Fruit fly (Drosophila melanogaster) whole organism, embryonic: ENCODE results near the gene CG10581.

Experiments
- Atf-2 ChIP-seq: fragments of 200-800 bp; sonication (Bioruptor generic); optimal IDR thresholded peaks from 2 replicates; lab custom pipeline; 2016; ENCODE audit warnings: missing biosample characterization, missing genetic modification characterization
- Atf3 ChIP-seq: fragments of 200-800 bp; sonication (Bioruptor generic); optimal IDR thresholded peaks from 3 replicates; lab custom pipeline; 2016; ENCODE audit warnings: missing biosample characterization, missing genetic modification characterization
- CG10431 ChIP-seq: fragments of 200-800 bp; sonication (Bioruptor generic); optimal IDR thresholded peaks from 3 replicates; lab custom pipeline; 2018; ENCODE audit warnings: missing biosample characterization, mild to moderate bottlenecking, missing genetic modification characterization
- CG10654 ChIP-seq: fragments of 200-800 bp; sonication (Bioruptor generic); optimal IDR thresholded peaks from 2 replicates; lab custom pipeline; 2016; ENCODE audit warnings: missing biosample characterization, missing genetic modification characterization
- CG11696 ChIP-seq: fragments of 200-800 bp; sonication (Bioruptor generic); IDR thresholded peaks from 2 replicates; pipeline ENCODE4 v1.3.6; 2022; ENCODE audit warnings: missing biosample characterization, missing genetic modification characterization
- CG12236 ChIP-seq: fragments of 200-800 bp; sonication (Bioruptor generic); optimal IDR thresholded peaks from 2 replicates; lab custom pipeline; 2016; ENCODE audit warnings: missing biosample characterization, missing genetic modification characterization
- CG12769 ChIP-seq: fragments of 200-800 bp; sonication (Bioruptor generic); optimal IDR thresholded peaks from 2 replicates; lab custom pipeline; 2019; ENCODE audit warnings: missing biosample characterization, mild to moderate bottlenecking, missing genetic modification characterization, moderate library complexity
- CG14050 ChIP-seq: fragments of 200-800 bp; sonication (Bioruptor generic); IDR thresholded peaks from 3 replicates; pipeline ENCODE4 v1.3.6; 2022; ENCODE audit warnings: missing biosample characterization, missing genetic modification characterization
- CG17186 ChIP-seq: fragments of 200-800 bp; sonication (Bioruptor generic); optimal IDR thresholded peaks from 3 replicates; lab custom pipeline; 2017; ENCODE audit warnings: missing biosample characterization, missing genetic modification reagents, missing genetic modification characterization
- CG2875 ChIP-seq: fragments of 200-800 bp; sonication (Bioruptor generic); optimal IDR thresholded peaks from 2 replicates; lab custom pipeline; 2017; ENCODE audit warnings: missing biosample characterization, mild to moderate bottlenecking, missing genetic modification characterization, missing genetic modification reagents
- CG2889 ChIP-seq: fragments of 200-800 bp; sonication (Bioruptor generic); IDR thresholded peaks from 3 replicates; pipeline ENCODE4 v1.3.6; 2022; ENCODE audit warnings: missing biosample characterization, missing genetic modification characterization
- CG31365 ChIP-seq: fragments of 200-800 bp; sonication (Bioruptor generic); optimal IDR thresholded peaks from 2 replicates; lab custom pipeline; 2018; ENCODE audit warnings: missing biosample characterization, mild to moderate bottlenecking, missing genetic modification characterization
- CG31388 ChIP-seq: fragments of 200-800 bp; sonication (Bioruptor generic); optimal IDR thresholded peaks from 2 replicates; lab custom pipeline; 2016; ENCODE audit warnings: missing biosample characterization, missing genetic modification characterization
- CG34422 ChIP-seq: fragments of 200-800 bp; sonication (Bioruptor generic); IDR thresholded peaks from 3 replicates; pipeline ENCODE4 v1.3.6; 2022; ENCODE audit warnings: missing biosample characterization, missing genetic modification characterization
- CG4328 ChIP-seq: fragments of 200-800 bp; sonication (Bioruptor generic); optimal IDR thresholded peaks from 3 replicates; lab custom pipeline; 2017; ENCODE audit warnings: missing biosample characterization, missing genetic modification reagents, missing genetic modification characterization
- CG4404 ChIP-seq: fragments of 200-800 bp; sonication (Bioruptor generic); IDR thresholded peaks from 2 replicates; pipeline ENCODE4 v1.3.6; 2022; ENCODE audit warnings: missing biosample characterization, missing genetic modification characterization
- CG4820 ChIP-seq: fragments of 200-800 bp; sonication (Bioruptor generic); optimal IDR thresholded peaks from 3 replicates; lab custom pipeline; 2016; ENCODE audit warnings: missing biosample characterization, missing genetic modification characterization
- CG5180 ChIP-seq: fragments of 200-800 bp; sonication (Bioruptor generic); optimal IDR thresholded peaks from 3 replicates; lab custom pipeline; 2017; ENCODE audit warnings: missing biosample characterization, missing genetic modification characterization, mild to moderate bottlenecking, moderate library complexity, missing genetic modification reagents
- CG5953 ChIP-seq: fragments of 200-800 bp; sonication (Bioruptor generic); IDR thresholded peaks from 2 replicates; pipeline ENCODE4 v1.3.6; 2022; ENCODE audit warnings: missing biosample characterization, missing genetic modification characterization
- CG7271 ChIP-seq: fragments of 200-800 bp; sonication (Bioruptor generic); optimal IDR thresholded peaks from 2 replicates; lab custom pipeline; 2018; ENCODE audit warnings: missing biosample characterization, mild to moderate bottlenecking, missing genetic modification characterization, moderate library complexity
- CG7745 ChIP-seq: fragments of 200-800 bp; sonication (Bioruptor generic); optimal IDR thresholded peaks from 2 replicates; lab custom pipeline; 2018; ENCODE audit warnings: missing biosample characterization, mild to moderate bottlenecking, missing genetic modification characterization, moderate library complexity
- CG8281 ChIP-seq: fragments of 200-800 bp; sonication (Bioruptor generic); optimal IDR thresholded peaks from 2 replicates; lab custom pipeline; 2018; ENCODE audit warnings: missing biosample characterization, mild to moderate bottlenecking, missing genetic modification characterization, moderate library complexity
- CG8765 ChIP-seq: fragments of 200-800 bp; sonication (Bioruptor generic); IDR thresholded peaks from 2 replicates; pipeline ENCODE4 v1.3.6; 2022; ENCODE audit warnings: missing biosample characterization, missing genetic modification characterization
- CG8944 ChIP-seq: fragments of 200-800 bp; sonication (Bioruptor generic); optimal IDR thresholded peaks from 3 replicates; lab custom pipeline; 2016; ENCODE audit warnings: missing biosample characterization, missing genetic modification characterization
- CG9876 ChIP-seq: fragments of 200-800 bp; sonication (Bioruptor generic); optimal IDR thresholded peaks from 2 replicates; lab custom pipeline; 2016; ENCODE audit warnings: missing biosample characterization, missing genetic modification characterization
- Chrac-16 ChIP-seq: fragments of 200-800 bp; sonication (Bioruptor generic); optimal IDR thresholded peaks from 3 replicates; lab custom pipeline; 2016; ENCODE audit warnings: missing biosample characterization, missing genetic modification characterization
- D19B ChIP-seq: fragments of 200-800 bp; sonication (Bioruptor generic); optimal IDR thresholded peaks from 2 replicates; lab custom pipeline; 2017; ENCODE audit warnings: missing biosample characterization, mild to moderate bottlenecking, missing genetic modification characterization
- Dek ChIP-seq: fragments of 200-800 bp; sonication (Bioruptor generic); optimal IDR thresholded peaks from 3 replicates; lab custom pipeline; 2019; ENCODE audit warnings: missing biosample characterization, mild to moderate bottlenecking, missing genetic modification characterization, moderate library complexity
- Fer1 ChIP-seq: fragments of 200-800 bp; sonication (Bioruptor generic); optimal IDR thresholded peaks from 2 replicates; lab custom pipeline; 2017; ENCODE audit warnings: missing biosample characterization, mild to moderate bottlenecking, missing genetic modification characterization
- Jarid2 ChIP-seq: fragments of 200-800 bp; sonication (Bioruptor generic); optimal IDR thresholded peaks from 3 replicates; lab custom pipeline; 2017; ENCODE audit warnings: mild to moderate bottlenecking, missing biosample characterization, missing genetic modification reagents, missing genetic modification characterization
- MESR4 ChIP-seq: fragments of 200-800 bp; sonication (Bioruptor generic); optimal IDR thresholded peaks from 2 replicates; lab custom pipeline; 2018; ENCODE audit warnings: missing biosample characterization, mild to moderate bottlenecking, missing genetic modification characterization, moderate library complexity
- bab2 ChIP-seq: fragments of 200-800 bp; sonication (Bioruptor generic); optimal IDR thresholded peaks from 2 replicates; lab custom pipeline; 2016; ENCODE audit warnings: missing biosample characterization, missing genetic modification characterization
- chm ChIP-seq: fragments of 200-800 bp; sonication (Bioruptor generic); IDR thresholded peaks from 2 replicates; pipeline ENCODE4 v1.3.6; 2022; ENCODE audit warnings: missing biosample characterization, missing genetic modification characterization
- cwo ChIP-seq: fragments of 200-800 bp; sonication (Bioruptor generic); optimal IDR thresholded peaks from 3 replicates; lab custom pipeline; 2017; ENCODE audit warnings: missing biosample characterization, missing genetic modification characterization, mild to moderate bottlenecking, moderate library complexity, missing genetic modification reagents
- dati ChIP-seq: fragments of 200-800 bp; sonication (Bioruptor generic); IDR thresholded peaks from 2 replicates; pipeline ENCODE4 v1.3.6; 2022; ENCODE audit warnings: missing biosample characterization, missing genetic modification characterization
- fu2 ChIP-seq: fragments of 200-800 bp; sonication (Bioruptor generic); optimal IDR thresholded peaks from 2 replicates; lab custom pipeline; 2016; ENCODE audit warnings: missing biosample characterization, missing genetic modification characterization
- ham ChIP-seq: fragments of 200-800 bp; sonication (Bioruptor generic); IDR thresholded peaks from 2 replicates; pipeline ENCODE4 v1.3.6; 2022; ENCODE audit warnings: missing biosample characterization, missing genetic modification characterization
- hth ChIP-seq: fragments of >200 bp; optimal IDR thresholded peaks from 2 replicates; lab custom pipeline; 2017; ENCODE audit warnings: inconsistent platforms
- kni ChIP-seq: fragments of 200-800 bp; sonication (Bioruptor generic); optimal IDR thresholded peaks from 3 replicates; lab custom pipeline; 2017; ENCODE audit warnings: mild to moderate bottlenecking, missing biosample characterization, missing genetic modification reagents, missing genetic modification characterization
- lilli ChIP-seq: fragments of 200-800 bp; sonication (Bioruptor generic); optimal IDR thresholded peaks from 3 replicates; lab custom pipeline; 2016; ENCODE audit warnings: missing biosample characterization, missing genetic modification characterization
- peb ChIP-seq: fragments of 200-800 bp; sonication (Bioruptor generic); IDR thresholded peaks from 2 replicates; pipeline ENCODE4 v1.3.6; 2022; ENCODE audit warnings: missing biosample characterization, missing genetic modification characterization
- psq ChIP-seq: fragments of 200-800 bp; sonication (Bioruptor generic); optimal IDR thresholded peaks from 2 replicates; lab custom pipeline; 2017; ENCODE audit warnings: missing biosample characterization, missing genetic modification characterization
- rib ChIP-seq: fragments of 200-800 bp; sonication (Bioruptor generic); IDR thresholded peaks from 2 replicates; pipeline ENCODE4 v1.3.6; 2022; ENCODE audit warnings: missing biosample characterization, missing genetic modification characterization
- ro ChIP-seq: fragments of 200-800 bp; sonication (Bioruptor generic); IDR thresholded peaks from 2 replicates; pipeline ENCODE4 v1.3.6; 2022; ENCODE audit warnings: missing biosample characterization, missing genetic modification characterization
- scrt ChIP-seq: fragments of 200-800 bp; sonication (Bioruptor generic); optimal IDR thresholded peaks from 2 replicates; lab custom pipeline; 2018; ENCODE audit warnings: missing biosample characterization, mild to moderate bottlenecking, missing genetic modification characterization, moderate library complexity
- sens-2 ChIP-seq: fragments of 200-800 bp; sonication (Bioruptor generic); IDR thresholded peaks from 2 replicates; pipeline ENCODE4 v1.3.6; 2022; ENCODE audit warnings: missing biosample characterization, missing genetic modification characterization
- seq ChIP-seq: fragments of 200-800 bp; sonication (Bioruptor generic); IDR thresholded peaks from 2 replicates; pipeline ENCODE4 v1.3.6; 2022; ENCODE audit warnings: missing biosample characterization, missing genetic modification characterization
- slou ChIP-seq: fragments of 200-800 bp; sonication (Bioruptor generic); optimal IDR thresholded peaks from 3 replicates; lab custom pipeline; 2016; ENCODE audit warnings: missing biosample characterization, missing genetic modification characterization
- stwl ChIP-seq: fragments of 200-800 bp; sonication (Bioruptor generic); optimal IDR thresholded peaks from 3 replicates; lab custom pipeline; 2018; ENCODE audit warnings: missing biosample characterization, mild to moderate bottlenecking, missing genetic modification characterization, moderate library complexity
- sug ChIP-seq: fragments of 200-800 bp; optimal IDR thresholded peaks from 2 replicates; lab custom pipeline; 2019; ENCODE audit warnings: missing biosample characterization, mild to moderate bottlenecking, missing genetic modification characterization, moderate library complexity
- tin ChIP-seq: fragments of 200-800 bp; sonication (Bioruptor generic); optimal IDR thresholded peaks from 3 replicates; lab custom pipeline; 2016; ENCODE audit warnings: missing biosample characterization, missing genetic modification characterization
- wor ChIP-seq: fragments of 200-800 bp; sonication (Bioruptor generic); IDR thresholded peaks from 2 replicates; pipeline ENCODE4 v1.3.6; 2022; ENCODE audit warnings: missing biosample characterization, missing genetic modification characterization

Gene CG10581

DNA sequence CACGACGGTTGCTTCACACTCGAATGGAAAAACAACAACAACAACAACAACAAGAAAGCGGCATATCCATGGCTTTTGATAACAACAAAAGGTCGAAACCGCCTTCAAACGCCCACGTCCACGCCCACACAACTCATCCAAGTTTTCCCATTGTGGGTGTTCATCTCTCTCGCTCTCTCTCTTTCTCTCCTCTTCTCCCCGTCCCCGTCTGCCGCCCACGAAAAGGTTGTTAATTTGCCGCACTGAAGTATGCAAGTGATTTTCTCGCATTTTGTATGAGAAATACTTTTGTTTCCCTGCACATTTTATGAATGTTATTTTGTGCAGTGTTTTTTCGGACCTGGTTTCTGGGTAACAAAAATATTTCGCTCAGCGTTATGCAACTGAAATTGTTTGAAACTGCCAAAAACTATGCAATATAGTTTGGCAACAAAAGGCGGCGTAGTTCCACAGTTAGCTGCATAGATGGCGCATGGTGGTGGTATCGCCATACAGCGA is 15.5 kb upstream of the CG10581 start (continued):
- TF ChIP-seq CG14050 (GFP tag; lab: Robert Waterston, UW) (no peak), CG31365 (tag; lab: Kevin White, UChicago) (peak; percentile 27), scrt (GFP tag; lab: Kevin White, UChicago) (no peak), CG4404 (GFP tag; lab: Robert Waterston, UW) (no peak), bab2 (GFP tag; lab: Kevin White, UChicago) (peak; percentile 17), stwl (tag; lab: Kevin White, UChicago) (peak; percentile 36), CG4820 (GFP tag; lab: Kevin White, UChicago) (no peak), CG8281 (tag; lab: Kevin White, UChicago) (no peak), Dek (tag; lab: Kevin White, UChicago) (peak; percentile 51), Fer1 (GFP tag; lab: Kevin White, UChicago) (peak; percentile 12), ro (GFP tag; lab: Robert Waterston, UW) (no peak), ham (no peak), CG12236 (GFP tag; lab: Kevin White, UChicago) (no peak), peb (GFP tag; lab: Robert Waterston, UW) (no peak), CG8944 (GFP tag; lab: Kevin White, UChicago) (no peak), CG8765 (GFP tag; lab: Robert Waterston, UW) (no peak), psq (GFP tag; lab: Kevin White, UChicago) (peak; percentile 21), CG11696 (GFP tag; lab: Robert Waterston, UW) (no peak), hth (lab: Kevin White, UChicago) (no peak), Atf-2 (GFP tag; lab: Kevin White, UChicago) (no peak), CG4328 (GFP tag; lab: Kevin White, UChicago) (no peak), chm (GFP tag; lab: Robert Waterston, UW) (peak; percentile 77), CG7271 (tag; lab: Kevin White, UChicago) (no peak), CG12769 (tag; lab: Kevin White, UChicago) (peak; percentile 90), rib (GFP tag; lab: Robert Waterston, UW) (no peak), CG2875 (GFP tag; lab: Kevin White, UChicago) (no peak), Jarid2 (peak; percentile 51), CG2889 (GFP tag; lab: Robert Waterston, UW) (no peak), kni (GFP tag; lab: Kevin White, UChicago) (peak; percentile 72), wor (GFP tag; lab: Robert Waterston, UW) (no peak), tin (GFP tag; lab: Kevin White, UChicago) (no peak), CG10654 (no peak), sug (tag; lab: Kevin White, UChicago) (peak; percentile 27), CG31388 (GFP tag; lab: Kevin White, UChicago) (no peak), fu2 (GFP tag; lab: Kevin White, UChicago) (no peak), CG7745 (tag; lab: Kevin White, UChicago) (no peak), cwo (GFP tag; lab: Kevin White, UChicago) (no peak), CG34422 (GFP tag; lab: Robert Waterston, UW) (0 out of 3 replicates have a peak, but pooled peaks have one; percentile 25), sens-2 (GFP tag; lab: Robert Waterston, UW) (no peak), CG5180 (GFP tag; lab: Kevin White, UChicago) (peak; percentile 34), dati (0 out of 2 replicates have a peak, but pooled peaks have one; percentile 41), CG17186 (GFP tag; lab: Kevin White, UChicago) (no peak), CG5953 (GFP tag; lab: Robert Waterston, UW) (no peak), Atf3 (no peak), slou (GFP tag; lab: Kevin White, UChicago) (no peak), Chrac-16 (GFP tag; lab: Kevin White, UChicago) (no peak), lilli (GFP tag; lab: Kevin White, UChicago) (peak; percentile 50), CG9876 (GFP tag; lab: Kevin White, UChicago) (peak; percentile 30), CG10431 (GFP tag; lab: Kevin White, UChicago) (no peak), D19B (GFP tag; lab: Kevin White, UChicago) (no peak), seq (no peak), MESR4 (GFP tag; lab: Kevin White, UChicago) (peak; percentile 7)
